Fruit fly (Drosophila melanogaster) whole organism, embryonic: ENCODE data around the gene Eaat2.

Experiments used
- ATbp ChIP-seq: fragments of 200-800 bp; sonication (Bioruptor generic); optimal IDR thresholded peaks from 2 replicates; lab custom pipeline; 2017; ENCODE audit warnings: missing biosample characterization, mild to moderate bottlenecking, missing genetic modification characterization, missing genetic modification reagents
- Aef1 ChIP-seq: fragments of 200-800 bp; sonication (Bioruptor generic); IDR thresholded peaks from 3 replicates; pipeline ENCODE4 v1.3.6; 2022; ENCODE audit warnings: missing biosample characterization, missing genetic modification characterization
- Blimp-1 ChIP-seq: fragments of 200-800 bp; sonication (Bioruptor generic); optimal IDR thresholded peaks from 3 replicates; lab custom pipeline; 2018; ENCODE audit warnings: missing biosample characterization, missing genetic modification characterization, mild to moderate bottlenecking, moderate library complexity, missing genetic modification reagents
- CG10979 ChIP-seq: fragments of 200-800 bp; sonication (Bioruptor generic); optimal IDR thresholded peaks from 2 replicates; lab custom pipeline; 2018; ENCODE audit warnings: missing biosample characterization, mild to moderate bottlenecking, missing genetic modification characterization, moderate library complexity
- CG11504 ChIP-seq: fragments of 200-800 bp; sonication (Bioruptor generic); optimal IDR thresholded peaks from 3 replicates; lab custom pipeline; 2019; ENCODE audit warnings: missing biosample characterization, mild to moderate bottlenecking, missing genetic modification characterization, moderate library complexity
- CG12391 ChIP-seq: fragments of 200-800 bp; sonication (Bioruptor generic); optimal IDR thresholded peaks from 3 replicates; lab custom pipeline; 2018; ENCODE audit warnings: missing biosample characterization, mild to moderate bottlenecking, missing genetic modification characterization, moderate library complexity
- CG12769 ChIP-seq: fragments of 200-800 bp; sonication (Bioruptor generic); optimal IDR thresholded peaks from 2 replicates; lab custom pipeline; 2019; ENCODE audit warnings: missing biosample characterization, mild to moderate bottlenecking, missing genetic modification characterization, moderate library complexity
- CG14014 ChIP-seq: fragments of 200-800 bp; sonication (Bioruptor generic); IDR thresholded peaks from 2 replicates; pipeline ENCODE4 v1.3.6; 2022; ENCODE audit warnings: missing biosample characterization, missing genetic modification characterization
- CG17829 ChIP-seq: fragments of 200-800 bp; optimal IDR thresholded peaks from 2 replicates; lab custom pipeline; 2019; ENCODE audit warnings: missing biosample characterization, mild to moderate bottlenecking, missing genetic modification characterization, moderate library complexity
- CG18262 ChIP-seq: fragments of 200-800 bp; optimal IDR thresholded peaks from 3 replicates; lab custom pipeline; 2019; ENCODE audit warnings: missing biosample characterization, mild to moderate bottlenecking, missing genetic modification characterization, moderate library complexity
- CG2712 ChIP-seq: fragments of 200-800 bp; optimal IDR thresholded peaks from 3 replicates; lab custom pipeline; 2019; ENCODE audit warnings: missing biosample characterization, mild to moderate bottlenecking, missing genetic modification characterization, moderate library complexity
- CG31224 ChIP-seq: fragments of 200-800 bp; sonication (Bioruptor generic); IDR thresholded peaks from 2 replicates; pipeline ENCODE4 v1.3.6; 2022; ENCODE audit warnings: missing biosample characterization, missing genetic modification characterization
- CG32532 ChIP-seq: fragments of 200-800 bp; sonication (Bioruptor generic); IDR thresholded peaks from 2 replicates; pipeline ENCODE4 v1.3.6; 2022; ENCODE audit warnings: missing biosample characterization, missing genetic modification characterization
- CG43689 ChIP-seq: fragments of 200-800 bp; sonication (Bioruptor generic); IDR thresholded peaks from 2 replicates; pipeline ENCODE4 v1.3.6; 2022; ENCODE audit warnings: missing biosample characterization, missing genetic modification characterization
- CG6254 ChIP-seq: fragments of 200-800 bp; sonication (Bioruptor generic); optimal IDR thresholded peaks from 3 replicates; lab custom pipeline; 2017; ENCODE audit warnings: mild to moderate bottlenecking, missing biosample characterization, missing genetic modification reagents, missing genetic modification characterization
- CG7372 ChIP-seq: fragments of 200-800 bp; sonication (Bioruptor generic); IDR thresholded peaks from 2 replicates; pipeline ENCODE4 v1.3.6; 2022; ENCODE audit warnings: missing biosample characterization, missing genetic modification characterization
- CG7987 ChIP-seq: fragments of 200-800 bp; sonication (Bioruptor generic); optimal IDR thresholded peaks from 2 replicates; lab custom pipeline; 2018; ENCODE audit warnings: missing biosample characterization, mild to moderate bottlenecking, missing genetic modification characterization, moderate library complexity
- CG9609 ChIP-seq: fragments of 200-800 bp; sonication (Bioruptor generic); optimal IDR thresholded peaks from 3 replicates; lab custom pipeline; 2016; ENCODE audit warnings: missing biosample characterization, missing genetic modification characterization
- D19A ChIP-seq: fragments of 200-800 bp; optimal IDR thresholded peaks from 3 replicates; lab custom pipeline; 2019; ENCODE audit warnings: missing biosample characterization, mild to moderate bottlenecking, missing genetic modification characterization, moderate library complexity
- HLH54F ChIP-seq: fragments of 200-800 bp; sonication (Bioruptor generic); optimal IDR thresholded peaks from 3 replicates; lab custom pipeline; 2016; ENCODE audit warnings: missing biosample characterization, missing genetic modification characterization
- Hey ChIP-seq: fragments of 200-800 bp; sonication (Bioruptor generic); optimal IDR thresholded peaks from 3 replicates; lab custom pipeline; 2018; ENCODE audit warnings: missing biosample characterization, mild to moderate bottlenecking, missing genetic modification characterization
- HmgD ChIP-seq: fragments of 200-800 bp; sonication (Bioruptor generic); optimal IDR thresholded peaks from 3 replicates; lab custom pipeline; 2016; ENCODE audit warnings: missing biosample characterization, missing genetic modification characterization
- Kr ChIP-seq: fragments of 200-800 bp; sonication (Bioruptor generic); optimal IDR thresholded peaks from 2 replicates; lab custom pipeline; 2017; ENCODE audit warnings: missing biosample characterization, mild to moderate bottlenecking, missing genetic modification characterization
- Lhr ChIP-seq: fragments of 200-800 bp; sonication (Bioruptor generic); optimal IDR thresholded peaks from 3 replicates; lab custom pipeline; 2017; ENCODE audit warnings: mild to moderate bottlenecking, missing biosample characterization, missing genetic modification reagents, missing genetic modification characterization
- Med ChIP-seq: fragments of 200-800 bp; sonication (Bioruptor generic); peaks from one replicate; lab custom pipeline; 2016; ENCODE audit warnings: missing biosample characterization, missing genetic modification characterization, mild to moderate bottlenecking, inconsistent platforms, moderate library complexity
- Ravus ChIP-seq: fragments of 200-800 bp; sonication (Bioruptor generic); IDR thresholded peaks from 2 replicates; pipeline ENCODE4 v1.3.6; 2022; ENCODE audit warnings: missing biosample characterization, missing genetic modification characterization
- Sox102F ChIP-seq: fragments of 200-800 bp; sonication (Bioruptor generic); optimal IDR thresholded peaks from 2 replicates; lab custom pipeline; 2018; ENCODE audit warnings: missing biosample characterization, mild to moderate bottlenecking, missing genetic modification characterization, moderate library complexity
- Xrp1 ChIP-seq: fragments of 200-800 bp; sonication (Bioruptor generic); IDR thresholded peaks from 2 replicates; pipeline ENCODE4 v1.3.6; 2022; ENCODE audit warnings: missing biosample characterization, missing genetic modification characterization
- ara ChIP-seq: fragments of 200-800 bp; sonication (Bioruptor generic); IDR thresholded peaks from 2 replicates; pipeline ENCODE4 v1.3.6; 2022; ENCODE audit warnings: missing biosample characterization, missing genetic modification characterization
- bsh ChIP-seq, 2 experiments: fragments of 200-800 bp; sonication (Bioruptor generic); optimal IDR thresholded peaks; 2 replicates each; lab custom pipeline; 2017 to 2018; ENCODE audit warnings: mild to moderate bottlenecking in 2 of 2, missing biosample characterization in 2 of 2, missing genetic modification characterization in 2 of 2, moderate library complexity in 1 of 2
- btn ChIP-seq: fragments of 200-800 bp; sonication (Bioruptor generic); optimal IDR thresholded peaks from 2 replicates; lab custom pipeline; 2016; ENCODE audit warnings: missing biosample characterization, missing genetic modification characterization
- cad ChIP-seq: fragments of >200 bp; optimal IDR thresholded peaks from 2 replicates; lab custom pipeline; 2017; ENCODE audit warnings: missing biosample characterization, missing genetic modification characterization
- caup ChIP-seq: fragments of 200-800 bp; sonication (Bioruptor generic); optimal IDR thresholded peaks from 3 replicates; lab custom pipeline; 2017; ENCODE audit warnings: missing biosample characterization, mild to moderate bottlenecking, missing genetic modification characterization, moderate library complexity; ENCODE audit not compliant: severe bottlenecking
- dysf ChIP-seq: fragments of 200-800 bp; sonication (Bioruptor generic); IDR thresholded peaks from 3 replicates; pipeline ENCODE4 v1.3.6; 2022; ENCODE audit warnings: missing biosample characterization, missing genetic modification characterization
- esg ChIP-seq: fragments of 200-800 bp; sonication (Bioruptor generic); conservative IDR thresholded peaks from 2 replicates; pipeline ENCODE4 v1.3.6; 2022; ENCODE audit warnings: missing biosample characterization, missing genetic modification characterization
- gem ChIP-seq: fragments of 200-800 bp; sonication (Bioruptor generic); optimal IDR thresholded peaks from 2 replicates; lab custom pipeline; 2019; ENCODE audit warnings: missing biosample characterization, mild to moderate bottlenecking, missing genetic modification characterization, moderate library complexity
- h ChIP-seq: fragments of >200 bp; optimal IDR thresholded peaks from 2 replicates; lab custom pipeline; 2017
- hth ChIP-seq: fragments of >200 bp; optimal IDR thresholded peaks from 2 replicates; lab custom pipeline; 2017; ENCODE audit warnings: inconsistent platforms
- ken ChIP-seq: fragments of 200-800 bp; sonication (Bioruptor generic); IDR thresholded peaks from 3 replicates; pipeline ENCODE4 v1.3.6; 2022; ENCODE audit warnings: missing biosample characterization, missing genetic modification characterization
- lola ChIP-seq, 3 experiments: fragments of >200 bp in 2 of 3; fragments of 200-800 bp in 1 of 3; sonication (Bioruptor generic) in 1 of 3; optimal IDR thresholded peaks; 2 replicates each; lab custom pipeline; 2017 to 2019; ENCODE audit warnings: missing biosample characterization in 3 of 3, missing genetic modification characterization in 3 of 3, mild to moderate bottlenecking in 1 of 3, moderate library complexity in 1 of 3
- nmo ChIP-seq: fragments of 200-800 bp; sonication (Bioruptor generic); optimal IDR thresholded peaks from 2 replicates; lab custom pipeline; 2018; ENCODE audit warnings: missing biosample characterization, mild to moderate bottlenecking, missing genetic modification characterization, moderate library complexity
- odd ChIP-seq: fragments of 200-800 bp; sonication (Bioruptor generic); optimal IDR thresholded peaks from 2 replicates; lab custom pipeline; 2017; ENCODE audit warnings: missing biosample characterization, mild to moderate bottlenecking, missing genetic modification characterization
- onecut ChIP-seq: fragments of 200-800 bp; sonication (Bioruptor generic); IDR thresholded peaks from 2 replicates; pipeline ENCODE4 v1.3.6; 2022; ENCODE audit warnings: missing biosample characterization, missing genetic modification characterization
- peb ChIP-seq: fragments of 200-800 bp; sonication (Bioruptor generic); IDR thresholded peaks from 2 replicates; pipeline ENCODE4 v1.3.6; 2022; ENCODE audit warnings: missing biosample characterization, missing genetic modification characterization
- pros ChIP-seq: fragments of 200-800 bp; sonication (Bioruptor generic); optimal IDR thresholded peaks from 3 replicates; lab custom pipeline; 2019; ENCODE audit warnings: missing biosample characterization, mild to moderate bottlenecking, missing genetic modification characterization, moderate library complexity
- psq ChIP-seq: fragments of 200-800 bp; sonication (Bioruptor generic); optimal IDR thresholded peaks from 2 replicates; lab custom pipeline; 2017; ENCODE audit warnings: missing biosample characterization, missing genetic modification characterization
- row ChIP-seq: fragments of 200-800 bp; sonication (Bioruptor generic); IDR thresholded peaks from 3 replicates; pipeline ENCODE4 v1.3.6; 2022; ENCODE audit warnings: missing biosample characterization, missing genetic modification characterization
- sens ChIP-seq: fragments of 200-800 bp; sonication (Bioruptor generic); peaks from one replicate; lab custom pipeline; 2016; ENCODE audit warnings: missing biosample characterization, missing genetic modification characterization
- sna ChIP-seq: fragments of 200-800 bp; sonication (Bioruptor generic); IDR thresholded peaks from 2 replicates; pipeline ENCODE4 v1.3.6; 2022; ENCODE audit warnings: missing biosample characterization, missing genetic modification characterization; ENCODE audit not compliant: partially characterized antibody
- tll ChIP-seq, 2 experiments: fragments of 200-800 bp in 1 of 2; fragments of >200 bp in 1 of 2; sonication (Bioruptor generic) in 1 of 2; optimal IDR thresholded peaks; 2 replicates each; lab custom pipeline; 2017 to 2019; ENCODE audit warnings: missing biosample characterization in 2 of 2, missing genetic modification characterization in 2 of 2, mild to moderate bottlenecking in 1 of 2, moderate library complexity in 1 of 2
- trh ChIP-seq: fragments of 200-800 bp; sonication (Bioruptor generic); optimal IDR thresholded peaks from 2 replicates; lab custom pipeline; 2016; ENCODE audit warnings: missing biosample characterization, missing genetic modification characterization
- wor ChIP-seq: fragments of 200-800 bp; sonication (Bioruptor generic); IDR thresholded peaks from 2 replicates; pipeline ENCODE4 v1.3.6; 2022; ENCODE audit warnings: missing biosample characterization, missing genetic modification characterization

Eaat2 gene

DNA sequence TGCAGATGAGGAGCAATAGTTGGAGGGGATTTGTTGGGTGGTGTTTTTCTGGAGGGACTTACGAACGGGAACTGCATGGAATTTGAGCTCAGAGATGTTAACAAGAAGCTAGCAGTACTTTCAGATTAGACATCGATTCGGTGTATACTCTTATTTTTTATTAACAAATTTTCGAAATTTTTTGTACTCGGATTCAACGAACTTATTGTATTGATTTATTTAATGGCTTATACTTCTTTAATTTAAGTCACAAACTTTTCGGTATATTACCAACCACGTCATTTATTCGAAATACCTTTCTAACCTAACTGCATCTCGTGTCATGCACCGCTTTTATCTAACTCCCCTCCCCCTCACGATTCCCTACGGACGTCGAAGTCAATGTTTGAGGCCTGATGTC is 39.0 kb downstream of the Eaat2 start:
- TF ChIP-seq onecut (GFP tag; lab: Robert Waterston, UW) (no peak), h (lab: Kevin White, UChicago) (no peak), lola (GFP tag; optimal IDR thresholded peaks at IDR 0.05; lab: Kevin White, UChicago) (peak in 1 of 3 experiments; percentile 15), gem (tag; lab: Kevin White, UChicago) (peak; percentile 37), nmo (peak; percentile 1), Kr (GFP tag; lab: Kevin White, UChicago) (no peak), CG10979 (tag; lab: Kevin White, UChicago) (peak; percentile 8), CG31224 (GFP tag; lab: Robert Waterston, UW) (no peak), CG12391 (peak; percentile 11), hth (lab: Kevin White, UChicago) (no peak), trh (GFP tag; lab: Kevin White, UChicago) (no peak), caup (no peak), CG2712 (tag; lab: Kevin White, UChicago) (peak; percentile 8), CG7987 (GFP tag; lab: Kevin White, UChicago) (no peak), dysf (GFP tag; lab: Robert Waterston, UW) (no peak), ATbp (GFP tag; lab: Kevin White, UChicago) (peak; percentile 22), sna (no peak), D19A (tag; lab: Kevin White, UChicago) (peak; percentile 59), Sox102F (GFP tag; lab: Kevin White, UChicago) (peak; percentile 44), esg (GFP tag; lab: Robert Waterston, UW) (0 out of 2 replicates have a peak, but pooled peaks have one; percentile 16), row (GFP tag; lab: Robert Waterston, UW) (peak; percentile 30; the same call in 1 of the 3 replicates), Med (GFP tag; lab: Kevin White, UChicago) (no peak), ken (GFP tag; lab: Robert Waterston, UW) (0 out of 3 replicates have a peak, but pooled peaks have one; percentile 28), bsh (GFP tag; optimal IDR thresholded peaks at IDR 0.05; lab: Kevin White, UChicago) (peak in 1 of 2 experiments; percentile 30), sens (GFP tag; lab: Kevin White, UChicago) (peak; percentile 68), CG18262 (peak; percentile 19), Xrp1 (GFP tag; lab: Robert Waterston, UW) (peak; percentile 36; the same call in 1 of the 2 replicates), btn (no peak), wor (no peak), CG9609 (no peak), peb (GFP tag; lab: Robert Waterston, UW) (no peak), tll (GFP tag; optimal IDR thresholded peaks at IDR 0.05; lab: Kevin White, UChicago) (no peak), ara (GFP tag; lab: Robert Waterston, UW) (peak; percentile 12; the same call in 1 of the 2 replicates)

DNA sequence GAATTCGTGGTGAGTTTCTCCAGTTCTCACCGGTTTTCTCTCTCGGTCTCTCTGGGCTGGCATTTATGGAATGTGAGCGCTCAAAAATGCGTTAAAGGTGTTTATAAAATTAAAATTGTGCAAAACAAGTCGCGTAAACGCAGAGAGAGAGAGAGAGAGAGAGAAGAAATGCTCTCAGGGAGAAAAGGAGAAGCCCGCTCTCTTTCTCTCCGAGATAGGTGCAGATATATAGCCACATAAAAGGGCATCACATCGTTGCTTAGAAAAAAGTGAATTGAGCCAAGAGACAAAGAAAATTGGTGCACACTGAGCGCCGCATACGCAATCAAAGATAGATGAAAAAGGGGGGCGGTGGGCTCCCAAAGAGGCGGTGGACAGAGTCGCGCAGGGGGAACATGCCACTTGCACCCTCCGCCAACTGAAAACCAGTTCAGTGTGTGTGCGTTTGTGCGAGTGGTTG is 42.3 kb downstream of the Eaat2 start:
- TF ChIP-seq CG32532 (GFP tag; lab: Robert Waterston, UW) (no peak), D19A (tag; lab: Kevin White, UChicago) (peak; percentile 58), btn (no peak), CG43689 (GFP tag; lab: Robert Waterston, UW) (no peak), Hey (no peak), HLH54F (GFP tag; lab: Kevin White, UChicago) (no peak), CG7372 (no peak), odd (GFP tag; lab: Kevin White, UChicago) (no peak), cad (no peak), Lhr (GFP tag; lab: Kevin White, UChicago) (no peak), psq (no peak), CG14014 (GFP tag; lab: Robert Waterston, UW) (no peak), CG11504 (tag; lab: Kevin White, UChicago) (no peak), CG6254 (GFP tag; lab: Kevin White, UChicago) (no peak), CG12769 (tag; lab: Kevin White, UChicago) (peak; percentile 34), CG17829 (tag; lab: Kevin White, UChicago) (no peak), Ravus (GFP tag; lab: Robert Waterston, UW) (peak; percentile 61), Aef1 (GFP tag; lab: Robert Waterston, UW) (no peak), pros (GFP tag; lab: Kevin White, UChicago) (peak; percentile 69), Blimp-1 (GFP tag; lab: Kevin White, UChicago) (peak; percentile 17), HmgD (no peak)
